Fruit fly (Drosophila melanogaster) whole organism, prepupa: Measurements from ENCODE around the gene NaPi-III.

Experiments
- CG10631 ChIP-seq: fragments of 200-800 bp; sonication (Bioruptor generic); optimal IDR thresholded peaks from 2 replicates; lab custom pipeline; 2016; ENCODE audit warnings: missing biosample characterization, missing genetic modification characterization
- CG11294 ChIP-seq: fragments of 200-800 bp; sonication (Bioruptor generic); IDR thresholded peaks from 2 replicates; pipeline ENCODE4 v1.3.6; 2022; ENCODE audit warnings: missing biosample characterization, missing genetic modification characterization
- CG11762 ChIP-seq: fragments of 200-800 bp; sonication (Bioruptor generic); optimal IDR thresholded peaks from 3 replicates; lab custom pipeline; 2016; ENCODE audit warnings: missing biosample characterization, missing genetic modification characterization; ENCODE audit not compliant: insufficient read depth
- CG15336 ChIP-seq: fragments of 200-800 bp; sonication (Bioruptor generic); IDR thresholded peaks from 2 replicates; pipeline ENCODE4 v1.3.6; 2022; ENCODE audit warnings: missing biosample characterization, missing genetic modification characterization
- CG1621 ChIP-seq: fragments of 200-800 bp; sonication (Bioruptor generic); optimal IDR thresholded peaks from 3 replicates; lab custom pipeline; 2018; ENCODE audit warnings: missing biosample characterization, mild to moderate bottlenecking, missing genetic modification characterization
- CG16779 ChIP-seq: fragments of 200-800 bp; sonication (Bioruptor generic); optimal IDR thresholded peaks from 3 replicates; lab custom pipeline; 2017; ENCODE audit warnings: missing biosample characterization, mild to moderate bottlenecking, missing genetic modification characterization
- CG31627 ChIP-seq: fragments of 200-800 bp; sonication (Bioruptor generic); optimal IDR thresholded peaks from 3 replicates; lab custom pipeline; 2016; ENCODE audit warnings: missing biosample characterization, missing genetic modification characterization
- CG32006 ChIP-seq: fragments of 200-800 bp; sonication (Bioruptor generic); optimal IDR thresholded peaks from 3 replicates; lab custom pipeline; 2017; ENCODE audit warnings: missing biosample characterization, mild to moderate bottlenecking, missing genetic modification characterization
- CG34406 ChIP-seq: fragments of 200-800 bp; sonication (Bioruptor generic); optimal IDR thresholded peaks from 3 replicates; lab custom pipeline; 2016; ENCODE audit warnings: missing biosample characterization, missing genetic modification characterization
- CG3919 ChIP-seq: fragments of 200-800 bp; sonication (Bioruptor generic); optimal IDR thresholded peaks from 3 replicates; lab custom pipeline; 2016; ENCODE audit warnings: missing biosample characterization, missing genetic modification characterization
- CG6163 ChIP-seq: fragments of 200-800 bp; sonication (Bioruptor generic); IDR thresholded peaks from 3 replicates; pipeline ENCODE4 v1.3.6; 2022; ENCODE audit warnings: missing biosample characterization, missing genetic modification characterization
- CG6276 ChIP-seq: fragments of 200-800 bp; sonication (Bioruptor generic); optimal IDR thresholded peaks from 2 replicates; lab custom pipeline; 2017; ENCODE audit warnings: missing biosample characterization, mild to moderate bottlenecking, missing genetic modification characterization
- CG6808 ChIP-seq: fragments of 200-800 bp; sonication (Bioruptor generic); optimal IDR thresholded peaks from 3 replicates; lab custom pipeline; 2017; ENCODE audit warnings: missing biosample characterization, missing genetic modification characterization, mild to moderate bottlenecking, moderate library complexity, missing genetic modification reagents
- CG6854 ChIP-seq: fragments of 200-800 bp; sonication (Bioruptor generic); optimal IDR thresholded peaks from 2 replicates; lab custom pipeline; 2017; ENCODE audit warnings: missing biosample characterization, mild to moderate bottlenecking, missing genetic modification characterization
- CG7368 ChIP-seq: fragments of 200-800 bp; sonication (Bioruptor generic); optimal IDR thresholded peaks from 3 replicates; lab custom pipeline; 2016; ENCODE audit warnings: missing biosample characterization, missing genetic modification characterization
- CG8119 ChIP-seq: fragments of 200-800 bp; sonication (Bioruptor generic); IDR thresholded peaks from 3 replicates; pipeline ENCODE4 v1.3.6; 2022; ENCODE audit warnings: missing biosample characterization, missing genetic modification characterization
- CG8632 ChIP-seq: fragments of 200-800 bp; sonication (Bioruptor generic); optimal IDR thresholded peaks from 3 replicates; lab custom pipeline; 2016; ENCODE audit warnings: missing biosample characterization, missing genetic modification characterization
- Eip78C ChIP-seq: fragments of 200-800 bp; sonication (Bioruptor generic); peaks from one replicate; lab custom pipeline; 2016; ENCODE audit warnings: missing biosample characterization, missing genetic modification characterization
- Eip93F ChIP-seq: fragments of 200-800 bp; sonication (Bioruptor generic); optimal IDR thresholded peaks from 2 replicates; lab custom pipeline; 2016; ENCODE audit warnings: missing biosample characterization, mild to moderate bottlenecking, missing genetic modification characterization
- Gug ChIP-seq: fragments of 200-800 bp; sonication (Bioruptor generic); IDR thresholded peaks from 2 replicates; pipeline ENCODE4 v1.3.6; 2022; ENCODE audit warnings: missing biosample characterization, missing genetic modification characterization
- Hr38 ChIP-seq: sonication (Bioruptor generic); optimal IDR thresholded peaks from 2 replicates; lab custom pipeline; 2016; ENCODE audit warnings: missing biosample characterization, missing genetic modification characterization
- Hr39 ChIP-seq: fragments of 200-800 bp; sonication (Bioruptor generic); optimal IDR thresholded peaks from 2 replicates; lab custom pipeline; 2016; ENCODE audit warnings: missing biosample characterization, missing genetic modification characterization
- Hr4 ChIP-seq: fragments of 200-800 bp; sonication (Bioruptor generic); optimal IDR thresholded peaks from 3 replicates; lab custom pipeline; 2016; ENCODE audit warnings: missing biosample characterization, missing genetic modification characterization
- Lpt ChIP-seq: fragments of 200-800 bp; sonication (Bioruptor generic); optimal IDR thresholded peaks from 3 replicates; lab custom pipeline; 2016; ENCODE audit warnings: missing biosample characterization, missing genetic modification characterization
- Met ChIP-seq: fragments of 200-800 bp; sonication (Bioruptor generic); optimal IDR thresholded peaks from 3 replicates; lab custom pipeline; 2016; ENCODE audit warnings: missing biosample characterization, missing genetic modification characterization
- OdsH ChIP-seq: fragments of 200-800 bp; sonication (Bioruptor generic); optimal IDR thresholded peaks from 3 replicates; lab custom pipeline; 2016; ENCODE audit warnings: missing biosample characterization, missing genetic modification characterization
- Smox ChIP-seq: fragments of 200-800 bp; sonication (Bioruptor generic); optimal IDR thresholded peaks from 3 replicates; lab custom pipeline; 2016; ENCODE audit warnings: missing biosample characterization, missing genetic modification characterization
- Sox102F ChIP-seq: fragments of 200-800 bp; sonication (Bioruptor generic); optimal IDR thresholded peaks from 2 replicates; lab custom pipeline; 2016; ENCODE audit warnings: missing biosample characterization, mild to moderate bottlenecking, missing genetic modification characterization
- Sox15 ChIP-seq: fragments of 200-800 bp; sonication (Bioruptor generic); optimal IDR thresholded peaks from 3 replicates; lab custom pipeline; 2016; ENCODE audit warnings: missing biosample characterization, missing genetic modification characterization
- achi ChIP-seq: fragments of 200-800 bp; sonication (Bioruptor generic); optimal IDR thresholded peaks from 3 replicates; lab custom pipeline; 2016; ENCODE audit warnings: missing biosample characterization, missing genetic modification characterization
- cyc ChIP-seq: fragments of 200-800 bp; sonication (Bioruptor generic); optimal IDR thresholded peaks from 3 replicates; lab custom pipeline; 2016; ENCODE audit warnings: missing biosample characterization, missing genetic modification characterization
- dac ChIP-seq: fragments of 200-800 bp; sonication (Bioruptor generic); optimal IDR thresholded peaks from 2 replicates; lab custom pipeline; 2017; ENCODE audit warnings: missing biosample characterization, mild to moderate bottlenecking, missing genetic modification characterization
- dsx ChIP-seq: fragments of 200-800 bp; optimal IDR thresholded peaks from 3 replicates; lab custom pipeline; 2019; ENCODE audit warnings: missing biosample characterization, mild to moderate bottlenecking, missing genetic modification characterization, moderate library complexity; ENCODE audit not compliant: poor library complexity, severe bottlenecking
- eg ChIP-seq: fragments of 200-800 bp; sonication (Bioruptor generic); IDR thresholded peaks from 3 replicates; pipeline ENCODE4 v1.3.6; 2022; ENCODE audit warnings: missing biosample characterization, missing genetic modification characterization
- esn ChIP-seq: fragments of 200-800 bp; sonication (Bioruptor generic); optimal IDR thresholded peaks from 2 replicates; lab custom pipeline; 2016; ENCODE audit warnings: missing biosample characterization, mild to moderate bottlenecking, missing genetic modification characterization, moderate library complexity
- fd59A ChIP-seq: fragments of 200-800 bp; sonication (Bioruptor generic); optimal IDR thresholded peaks from 2 replicates; lab custom pipeline; 2017; ENCODE audit warnings: missing biosample characterization, mild to moderate bottlenecking, missing genetic modification characterization, missing genetic modification reagents
- fkh ChIP-seq: fragments of 200-800 bp; sonication (Bioruptor generic); optimal IDR thresholded peaks from 3 replicates; lab custom pipeline; 2017; ENCODE audit warnings: missing biosample characterization, mild to moderate bottlenecking, missing genetic modification characterization, moderate library complexity
- lz ChIP-seq: fragments of 200-800 bp; sonication (Bioruptor generic); optimal IDR thresholded peaks from 3 replicates; lab custom pipeline; 2016; ENCODE audit warnings: missing biosample characterization, missing genetic modification characterization
- net ChIP-seq: fragments of 200-800 bp; sonication (Bioruptor generic); optimal IDR thresholded peaks from 3 replicates; lab custom pipeline; 2016; ENCODE audit warnings: missing biosample characterization, missing genetic modification characterization
- salr ChIP-seq, 2 experiments: fragments of 200-800 bp; sonication (Bioruptor generic); optimal IDR thresholded peaks; 3 replicates each; lab custom pipeline; 2016 to 2018; ENCODE audit warnings: missing biosample characterization in 2 of 2, missing genetic modification characterization in 2 of 2, mild to moderate bottlenecking in 1 of 2
- spab ChIP-seq: fragments of 200-800 bp; sonication (Bioruptor generic); optimal IDR thresholded peaks from 2 replicates; lab custom pipeline; 2017; ENCODE audit warnings: missing biosample characterization, mild to moderate bottlenecking, missing genetic modification characterization, missing genetic modification reagents
- ss ChIP-seq, 2 experiments: fragments of 200-800 bp; sonication (Bioruptor generic); optimal IDR thresholded peaks; 2 replicates in 1 of 2; 3 replicates in 1 of 2; lab custom pipeline; 2017 to 2018; ENCODE audit warnings: mild to moderate bottlenecking in 2 of 2, missing biosample characterization in 2 of 2, missing genetic modification characterization in 2 of 2, moderate library complexity in 1 of 2
- vri ChIP-seq: fragments of 200-800 bp; sonication (Bioruptor generic); optimal IDR thresholded peaks from 3 replicates; lab custom pipeline; 2016; ENCODE audit warnings: missing biosample characterization, mild to moderate bottlenecking, missing genetic modification characterization

NaPi-III gene

DNA sequence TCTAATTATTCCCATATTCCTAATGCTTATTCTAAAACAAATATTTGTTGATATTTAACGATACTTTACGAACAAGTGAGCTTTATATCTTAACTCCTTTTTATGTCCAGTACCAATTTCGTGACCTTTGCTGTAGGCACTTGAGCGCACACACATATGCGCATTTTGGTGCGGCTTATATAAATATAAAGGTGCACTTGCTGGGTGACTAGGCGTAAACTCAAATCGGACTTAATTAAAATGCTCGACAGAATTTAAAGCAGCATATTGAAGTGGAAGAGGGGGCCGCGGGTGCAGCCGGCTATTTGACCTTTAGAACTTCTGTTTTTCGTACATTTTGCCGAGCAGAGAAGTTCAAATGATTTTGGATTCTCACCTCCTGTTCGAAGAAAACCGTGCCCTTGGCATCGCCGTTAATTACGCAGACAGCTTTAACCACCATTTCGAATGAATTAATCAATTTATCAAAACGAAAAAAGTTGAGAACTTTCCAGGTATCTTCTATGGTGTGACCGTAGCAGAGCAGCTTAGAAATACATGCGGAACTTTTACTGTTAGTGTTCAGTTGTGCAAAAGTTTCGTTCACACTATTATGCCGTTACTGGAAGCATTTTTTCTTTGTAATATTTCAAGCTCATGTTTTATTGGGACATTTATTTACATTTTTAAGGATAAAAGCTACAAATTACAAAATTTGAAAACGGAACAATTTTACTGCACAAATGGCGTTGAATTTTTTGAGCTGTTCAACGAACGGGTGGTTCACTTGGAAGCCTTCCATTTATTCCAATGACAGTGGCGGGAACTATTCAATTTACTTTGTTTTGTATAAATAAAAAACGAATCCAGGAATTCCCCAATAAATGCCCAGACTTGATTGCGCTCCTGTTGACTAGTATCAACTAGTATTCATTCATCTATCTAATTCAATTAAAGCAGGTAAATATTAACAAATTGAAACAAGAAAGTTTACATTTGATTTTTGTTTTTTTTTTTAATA is 9.7 kb upstream of the NaPi-III start, which contains the start of gene Sod1 (continued):
- TF ChIP-seq Lpt (peak; percentile 19), Sox102F (GFP tag; lab: Kevin White, UChicago) (no peak), Met (no peak), CG6808 (GFP tag; lab: Kevin White, UChicago) (peak; percentile 88), Eip78C (GFP tag; lab: Kevin White, UChicago) (peak; percentile 79), fd59A (GFP tag; lab: Kevin White, UChicago) (no peak), CG8119 (GFP tag; lab: Robert Waterston, UW) (no peak; the same call in 2 of the 3 replicates), lz (GFP tag; lab: Kevin White, UChicago) (no peak), Smox (GFP tag; lab: Kevin White, UChicago) (no peak), dac (GFP tag; lab: Kevin White, UChicago) (no peak), CG11762 (GFP tag; lab: Kevin White, UChicago) (peak; percentile 34), Sox15 (GFP tag; lab: Kevin White, UChicago) (no peak), CG31627 (GFP tag; lab: Kevin White, UChicago) (peak; percentile 3), CG6163 (GFP tag; lab: Robert Waterston, UW) (no peak), Hr39 (no peak), CG8632 (no peak), cyc (no peak), Gug (no peak; the same call in 1 of the 2 replicates), Hr38 (no peak), eg (no peak; the same call in 2 of the 3 replicates), CG1621 (tag; lab: Kevin White, UChicago) (peak; percentile 61), CG34406 (GFP tag; lab: Kevin White, UChicago) (no peak), Hr4 (GFP tag; lab: Kevin White, UChicago) (peak; percentile 59), spab (GFP tag; lab: Kevin White, UChicago) (peak; percentile 66)
- TF ChIP-seq, all 60 proteins: peak for 24

DNA sequence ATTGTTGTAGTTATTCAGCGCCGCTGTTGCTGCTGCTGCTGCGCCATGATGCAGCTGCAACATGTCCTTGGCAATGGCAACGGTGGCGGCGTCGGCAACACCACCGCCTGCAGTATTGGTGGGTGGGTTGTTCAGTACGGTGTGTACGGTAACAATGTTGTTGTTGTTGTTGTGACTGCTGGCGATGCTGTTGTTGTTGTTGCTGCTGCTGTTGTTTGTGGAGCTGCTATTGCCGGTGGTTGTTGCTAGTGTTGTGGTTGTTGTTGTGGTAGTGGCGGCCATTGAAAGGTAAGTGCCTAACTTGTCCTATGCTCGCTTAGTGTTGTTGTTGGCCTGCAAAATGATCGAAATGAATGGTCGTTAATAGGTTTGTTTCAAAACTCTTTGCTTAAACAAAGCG is 5.4 kb upstream of the NaPi-III start:
- TF ChIP-seq eg (no peak), net (GFP tag; lab: Kevin White, UChicago) (no peak), OdsH (no peak), fkh (no peak), Eip93F (GFP tag; lab: Kevin White, UChicago) (no peak), CG31627 (GFP tag; lab: Kevin White, UChicago) (no peak), esn (no peak), CG7368 (GFP tag; lab: Kevin White, UChicago) (no peak), CG15336 (GFP tag; lab: Robert Waterston, UW) (no peak)
- TF ChIP-seq, all 60 proteins: peak for 0

DNA sequence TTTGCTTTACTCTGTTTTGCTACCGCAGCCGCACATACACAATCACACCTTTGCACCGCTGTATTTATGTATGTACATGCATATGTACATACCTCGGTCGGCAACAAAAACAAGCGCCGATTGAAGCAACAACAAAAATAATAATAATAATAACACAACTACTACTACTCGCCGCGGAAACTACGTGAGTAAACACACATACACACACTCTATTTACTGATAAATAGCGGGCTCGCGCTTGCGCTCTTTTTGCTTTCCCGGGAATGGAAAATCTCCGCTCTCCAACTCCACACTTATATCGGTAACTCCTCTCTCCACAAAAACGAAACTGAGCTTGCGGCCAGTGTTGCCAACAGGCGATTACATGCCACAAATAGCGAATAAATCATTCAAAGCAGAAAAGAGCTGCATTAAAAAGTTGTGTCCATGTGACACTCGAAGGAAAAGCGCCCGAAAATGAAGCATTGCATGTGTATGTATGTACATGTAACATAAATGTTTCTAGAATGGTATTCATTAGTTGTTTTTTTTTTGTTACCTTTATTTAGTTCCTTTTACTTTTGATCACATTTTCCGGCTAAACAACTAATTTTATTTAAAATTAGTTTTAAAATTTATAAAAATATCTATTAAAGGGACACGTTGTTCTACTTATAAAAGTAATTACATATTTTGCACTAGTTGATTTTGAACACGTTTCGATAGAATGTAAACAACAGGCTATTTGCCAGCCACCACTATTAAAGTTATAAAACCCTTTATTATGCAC is 4.3 kb upstream of the NaPi-III start:
- TF ChIP-seq CG7368 (GFP tag; lab: Kevin White, UChicago) = no peak
- peak; percentile 63 for TF ChIP-seq CG16779 (tag; lab: Kevin White, UChicago)
- TF ChIP-seq CG6854 = no peak
- TF ChIP-seq CG11294 (GFP tag; lab: Robert Waterston, UW) = no peak
- TF ChIP-seq ss (GFP tag; optimal IDR thresholded peaks at IDR 0.05; lab: Kevin White, UChicago) = peak; percentile 61 to 70
- peak; percentile 60 for TF ChIP-seq CG32006 (GFP tag; lab: Kevin White, UChicago)
- TF ChIP-seq dsx = peak; percentile 6
- TF ChIP-seq salr (GFP tag; optimal IDR thresholded peaks at IDR 0.05; lab: Kevin White, UChicago) = peak in 1 of 2 experiments; percentile 23
- peak; percentile 60 for TF ChIP-seq CG15336 (GFP tag; lab: Robert Waterston, UW)
- TF ChIP-seq eg = peak; percentile 53; the same call in 2 of the 3 replicates
- peak; percentile 44 for TF ChIP-seq CG6808 (GFP tag; lab: Kevin White, UChicago)
- TF ChIP-seq OdsH = peak; percentile 16
- peak; percentile 26 for TF ChIP-seq Hr38
- TF ChIP-seq fkh = peak; percentile 100
- peak; percentile 4 for TF ChIP-seq CG8632
- peak; percentile 51 for TF ChIP-seq CG6276 (GFP tag; lab: Kevin White, UChicago)
- no peak for TF ChIP-seq CG11762 (GFP tag; lab: Kevin White, UChicago)
- TF ChIP-seq CG31627 (GFP tag; lab: Kevin White, UChicago) = no peak
- peak; percentile 23 for TF ChIP-seq CG10631 (GFP tag; lab: Kevin White, UChicago)
- TF ChIP-seq vri (GFP tag; lab: Kevin White, UChicago) = peak; percentile 37
- peak; percentile 56; the same call in 1 of the 3 replicates for TF ChIP-seq CG6163 (GFP tag; lab: Robert Waterston, UW)
- TF ChIP-seq achi (GFP tag; lab: Kevin White, UChicago) = peak; percentile 15
- TF ChIP-seq CG3919 = no peak
